Worm (Caenorhabditis elegans) whole organism, L4/young adult: ENCODE data around the gene Y49E10.16.

Experiments used
- W03F9.2 ChIP-seq: fragments of 150-350 bp; optimal IDR thresholded peaks from 2 replicates; lab custom pipeline; 2014; ENCODE audit warnings: missing biosample characterization, missing genetic modification characterization
- dao-5 ChIP-seq: sonication (generic microtip); optimal IDR thresholded peaks from 2 replicates; lab custom pipeline; 2016; ENCODE audit warnings: missing genotype, missing genetic modification characterization, moderate library complexity, missing compliant biosample characterization
- him-1 ChIP-seq: sonication (generic microtip); optimal IDR thresholded peaks from 2 replicates; lab custom pipeline; 2016; ENCODE audit warnings: missing genotype, missing genetic modification reagents, missing genetic modification characterization, missing compliant biosample characterization

DNA sequence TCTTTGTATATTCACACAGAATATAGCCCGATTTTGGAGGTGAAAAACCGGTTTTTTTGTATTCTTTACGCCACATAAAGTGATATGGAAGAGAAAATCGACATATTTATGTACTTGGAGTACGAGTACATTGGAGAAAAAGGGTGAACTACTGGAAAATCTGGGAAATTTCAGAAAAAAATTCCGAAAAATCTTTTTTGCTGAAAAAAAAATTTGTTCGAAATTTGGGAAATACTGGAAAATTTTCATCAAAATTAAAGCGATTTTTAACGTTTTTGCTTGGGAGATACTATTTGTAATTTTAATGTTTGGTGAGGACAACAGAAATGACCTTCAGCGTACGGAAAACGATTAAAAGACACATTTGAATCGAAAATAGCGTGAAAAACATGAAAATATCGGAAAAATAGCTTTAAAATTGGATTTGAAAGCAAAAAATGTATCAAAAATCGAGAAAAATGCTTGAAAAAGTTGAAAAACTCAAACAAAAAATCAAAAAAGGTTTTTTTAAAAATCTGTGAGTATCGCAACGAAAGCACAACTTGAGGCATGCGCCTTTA lies 4.4 kb upstream of the Y49E10.16 start:
- TF ChIP-seq W03F9.2 (no peak), him-1 (tag; lab: Kevin White, UChicago) (no peak), dao-5 (tag; lab: Kevin White, UChicago) (no peak)
